Worm (Caenorhabditis elegans) whole organism, young adult: ENCODE data around the gene ZK688.7.

Source experiments
- C06A6.2 ChIP-seq: fragments of 200-800 bp; sonication (Bioruptor generic); conservative IDR thresholded peaks from 2 replicates; pipeline ENCODE4 v1.3.6; 2022; ENCODE audit warnings: missing genetic modification characterization, missing compliant biosample characterization
- F10E7.11 ChIP-seq: sonication (generic microtip); optimal IDR thresholded peaks from 2 replicates; lab custom pipeline; 2017; ENCODE audit warnings: mild to moderate bottlenecking, missing genetic modification characterization, moderate library complexity, missing compliant biosample characterization
- F22D6.2 ChIP-seq: sonication (generic microtip); optimal IDR thresholded peaks from 2 replicates; lab custom pipeline; 2016; ENCODE audit warnings: mild to moderate bottlenecking, missing genetic modification characterization, missing compliant biosample characterization
- F33H1.4 ChIP-seq: fragments of 200-800 bp; sonication (Bioruptor generic); IDR thresholded peaks from 2 replicates; pipeline ENCODE4 v1.3.6; 2022; ENCODE audit warnings: missing genetic modification reagents, missing genetic modification characterization, missing compliant biosample characterization
- F57C9.4 ChIP-seq: sonication (generic microtip); optimal IDR thresholded peaks from 2 replicates; lab custom pipeline; 2017; ENCODE audit warnings: mild to moderate bottlenecking, missing genetic modification characterization, missing compliant biosample characterization
- K11D2.4 ChIP-seq: fragments of 200-800 bp; sonication (Bioruptor generic); IDR thresholded peaks from 2 replicates; pipeline ENCODE4 v1.3.6; 2022; ENCODE audit warnings: missing genetic modification reagents, missing genetic modification characterization, missing compliant biosample characterization
- K12H6.12 ChIP-seq: fragments of 200-800 bp; sonication (Bioruptor generic); optimal IDR thresholded peaks from 2 replicates; lab custom pipeline; 2018; ENCODE audit warnings: mild to moderate bottlenecking, missing genetic modification characterization, missing compliant biosample characterization
- T07F8.4 ChIP-seq: sonication (generic microtip); optimal IDR thresholded peaks from 2 replicates; lab custom pipeline; 2016; ENCODE audit warnings: mild to moderate bottlenecking, missing genetic modification characterization, moderate library complexity, missing compliant biosample characterization
- Y53F4B.3 ChIP-seq: fragments of 200-800 bp; sonication (Bioruptor generic); IDR thresholded peaks from 2 replicates; pipeline ENCODE4 v1.3.6; 2022; ENCODE audit warnings: missing genetic modification reagents, missing genetic modification characterization, missing compliant biosample characterization
- Y95B8A.8 ChIP-seq: fragments of 200-800 bp; sonication (Bioruptor generic); IDR thresholded peaks from 2 replicates; pipeline ENCODE4 v1.3.6; 2022; ENCODE audit warnings: missing genetic modification reagents, missing genetic modification characterization, missing compliant biosample characterization
- ZK185.1 ChIP-seq: sonication (generic microtip); optimal IDR thresholded peaks from 2 replicates; lab custom pipeline; 2016; ENCODE audit warnings: mild to moderate bottlenecking, missing genetic modification characterization, missing compliant biosample characterization; ENCODE audit not compliant: poor library complexity, severe bottlenecking
- akir-1 ChIP-seq: fragments of 200-800 bp; sonication (Bioruptor generic); optimal IDR thresholded peaks from 2 replicates; lab custom pipeline; 2018; ENCODE audit warnings: mild to moderate bottlenecking, missing genetic modification characterization, moderate library complexity, missing compliant biosample characterization
- aptf-3 ChIP-seq: fragments of 200-800 bp; sonication (Bioruptor generic); IDR thresholded peaks from 2 replicates; pipeline ENCODE4 v1.3.6; 2022; ENCODE audit warnings: missing genetic modification characterization, missing compliant biosample characterization
- atf-7 ChIP-seq: sonication (generic microtip); optimal IDR thresholded peaks from 2 replicates; lab custom pipeline; 2017; ENCODE audit warnings: mild to moderate bottlenecking, missing genetic modification characterization, missing compliant biosample characterization
- attf-5 ChIP-seq: fragments of 200-800 bp; sonication (Bioruptor generic); optimal IDR thresholded peaks from 2 replicates; lab custom pipeline; 2018; ENCODE audit warnings: mild to moderate bottlenecking, missing genetic modification characterization, missing compliant biosample characterization
- bed-1 ChIP-seq: fragments of 200-800 bp; sonication (Bioruptor generic); IDR thresholded peaks from 2 replicates; pipeline ENCODE4 v1.3.6; 2022; ENCODE audit warnings: missing genetic modification reagents, missing genetic modification characterization, missing compliant biosample characterization
- cebp-1 ChIP-seq, 2 experiments: fragments of 200-800 bp in 1 of 2; sonication (Bioruptor generic) in 1 of 2; sonication (generic microtip) in 1 of 2; IDR thresholded peaks in 1 of 2; optimal IDR thresholded peaks in 1 of 2; 2 replicates each; pipeline versions ENCODE4 v1.3.6 to Lab custom; 2017 to 2022; ENCODE audit warnings: missing compliant biosample characterization in 2 of 2, missing genetic modification characterization in 2 of 2, mild to moderate bottlenecking in 1 of 2, missing genetic modification reagents in 1 of 2, moderate library complexity in 1 of 2
- cebp-2 ChIP-seq: fragments of 200-800 bp; sonication (Bioruptor generic); IDR thresholded peaks from 2 replicates; pipeline ENCODE4 v1.3.6; 2022; ENCODE audit warnings: missing genetic modification characterization, missing compliant biosample characterization
- ceh-100 ChIP-seq: fragments of 200-800 bp; sonication (Bioruptor generic); IDR thresholded peaks from 2 replicates; pipeline ENCODE4 v1.3.6; 2022; ENCODE audit warnings: missing genetic modification reagents, missing genetic modification characterization, missing compliant biosample characterization
- ceh-58 ChIP-seq: fragments of 200-800 bp; sonication (Bioruptor generic); IDR thresholded peaks from 2 replicates; pipeline ENCODE4 v1.3.6; 2022; ENCODE audit warnings: missing genetic modification characterization, missing compliant biosample characterization
- die-1 ChIP-seq: sonication (generic microtip); optimal IDR thresholded peaks from 2 replicates; lab custom pipeline; 2016; ENCODE audit warnings: missing genotype, mild to moderate bottlenecking, missing genetic modification characterization, missing compliant biosample characterization
- ekl-4 ChIP-seq: fragments of 200-800 bp; sonication (Bioruptor generic); IDR thresholded peaks from 2 replicates; pipeline ENCODE4 v1.3.6; 2022; ENCODE audit warnings: missing genetic modification reagents, missing genetic modification characterization, missing compliant biosample characterization
- fkh-3 ChIP-seq: sonication (generic microtip); optimal IDR thresholded peaks from 2 replicates; lab custom pipeline; 2016; ENCODE audit warnings: mild to moderate bottlenecking, missing genetic modification characterization, missing compliant biosample characterization
- hlh-26 ChIP-seq: fragments of 200-800 bp; sonication (Bioruptor generic); conservative IDR thresholded peaks from 2 replicates; pipeline ENCODE4 v1.3.6; 2022; ENCODE audit warnings: missing genetic modification reagents, missing genetic modification characterization, missing compliant biosample characterization
- hsf-1 ChIP-seq: fragments of 200-800 bp; sonication (Bioruptor generic); IDR thresholded peaks from 2 replicates; pipeline ENCODE4 v1.3.6; 2022; ENCODE audit warnings: missing genetic modification reagents, missing genetic modification characterization, missing compliant biosample characterization
- lin-26 ChIP-seq: fragments of 200-800 bp; sonication (Bioruptor generic); IDR thresholded peaks from 2 replicates; pipeline ENCODE4 v1.3.6; 2022; ENCODE audit warnings: missing genetic modification reagents, missing genetic modification characterization, missing compliant biosample characterization
- lin-54 ChIP-seq: fragments of 200-800 bp; sonication (Bioruptor generic); optimal IDR thresholded peaks from 2 replicates; lab custom pipeline; 2018; ENCODE audit warnings: mild to moderate bottlenecking, missing genetic modification characterization, missing compliant biosample characterization
- lir-1 ChIP-seq: fragments of 200-800 bp; sonication (Bioruptor generic); conservative IDR thresholded peaks from 2 replicates; pipeline ENCODE4 v1.3.6; 2022; ENCODE audit warnings: missing genetic modification reagents, missing genetic modification characterization, missing compliant biosample characterization
- lsl-1 ChIP-seq: fragments of 200-800 bp; sonication (Bioruptor generic); optimal IDR thresholded peaks from 2 replicates; lab custom pipeline; 2018; ENCODE audit warnings: mild to moderate bottlenecking, missing genetic modification characterization, moderate library complexity, missing compliant biosample characterization
- lsy-27 ChIP-seq: sonication (generic microtip); optimal IDR thresholded peaks from 2 replicates; lab custom pipeline; 2017; ENCODE audit warnings: missing genetic modification characterization, mild to moderate bottlenecking, missing compliant biosample characterization, antibody characterized with exemption, missing genotype, borderline replicate concordance; ENCODE audit not compliant: insufficient read depth
- madf-10 ChIP-seq: sonication (generic microtip); optimal IDR thresholded peaks from 2 replicates; lab custom pipeline; 2016; ENCODE audit warnings: mild to moderate bottlenecking, missing genetic modification characterization, missing compliant biosample characterization
- madf-8 ChIP-seq: fragments of 200-800 bp; sonication (Bioruptor generic); conservative IDR thresholded peaks from 2 replicates; pipeline ENCODE4 v1.3.6; 2022; ENCODE audit warnings: missing genetic modification reagents, missing genetic modification characterization, missing compliant biosample characterization
- mes-4 ChIP-seq: sonication (generic microtip); optimal IDR thresholded peaks from 2 replicates; lab custom pipeline; 2016; ENCODE audit warnings: missing genotype, missing genetic modification characterization, missing compliant biosample characterization
- nfyb-1 ChIP-seq: fragments of 200-800 bp; sonication (Bioruptor generic); IDR thresholded peaks from 2 replicates; pipeline ENCODE4 v1.3.6; 2022; ENCODE audit warnings: missing genetic modification reagents, missing genetic modification characterization, missing compliant biosample characterization
- pbrm-1 ChIP-seq: fragments of 200-800 bp; sonication (Bioruptor generic); IDR thresholded peaks from 2 replicates; pipeline ENCODE4 v1.3.6; 2022; ENCODE audit warnings: missing genetic modification reagents, missing genetic modification characterization, missing compliant biosample characterization
- snpc-1.3 ChIP-seq: sonication (generic microtip); optimal IDR thresholded peaks from 2 replicates; lab custom pipeline; 2017; ENCODE audit warnings: missing genetic modification characterization, mild to moderate bottlenecking, missing compliant biosample characterization, antibody characterized with exemption, moderate library complexity, missing genotype, missing genetic modification reagents; ENCODE audit not compliant: insufficient read depth
- somi-1 ChIP-seq: fragments of 200-800 bp; sonication (Bioruptor generic); optimal IDR thresholded peaks from 2 replicates; lab custom pipeline; 2018; ENCODE audit warnings: mild to moderate bottlenecking, missing genetic modification characterization, missing compliant biosample characterization
- sptf-2 ChIP-seq: fragments of 200-800 bp; sonication (Bioruptor generic); optimal IDR thresholded peaks from 2 replicates; lab custom pipeline; 2018; ENCODE audit warnings: mild to moderate bottlenecking, missing genetic modification characterization, missing compliant biosample characterization
- tbp1 ChIP-seq: fragments of 200-800 bp; sonication (Bioruptor generic); optimal IDR thresholded peaks from 2 replicates; lab custom pipeline; 2018; ENCODE audit warnings: mild to moderate bottlenecking, missing genetic modification characterization, missing compliant biosample characterization
- tbx-9 ChIP-seq: sonication (generic microtip); optimal IDR thresholded peaks from 2 replicates; lab custom pipeline; 2016; ENCODE audit warnings: borderline replicate concordance, missing genetic modification characterization, inconsistent platforms, missing compliant biosample characterization
- ztf-22 ChIP-seq: fragments of 200-800 bp; sonication (Bioruptor generic); optimal IDR thresholded peaks from 2 replicates; lab custom pipeline; 2018; ENCODE audit warnings: mild to moderate bottlenecking, missing genetic modification characterization, moderate library complexity, missing compliant biosample characterization
- ztf-25 ChIP-seq: fragments of 200-800 bp; sonication (Bioruptor generic); IDR thresholded peaks from 2 replicates; pipeline ENCODE4 v1.3.6; 2022; ENCODE audit warnings: missing genetic modification reagents, missing genetic modification characterization, missing compliant biosample characterization
- ztf-3 ChIP-seq: fragments of 200-800 bp; sonication (Bioruptor generic); optimal IDR thresholded peaks from 2 replicates; lab custom pipeline; 2018; ENCODE audit warnings: mild to moderate bottlenecking, missing genetic modification characterization, missing compliant biosample characterization

ZK688.7 gene

DNA sequence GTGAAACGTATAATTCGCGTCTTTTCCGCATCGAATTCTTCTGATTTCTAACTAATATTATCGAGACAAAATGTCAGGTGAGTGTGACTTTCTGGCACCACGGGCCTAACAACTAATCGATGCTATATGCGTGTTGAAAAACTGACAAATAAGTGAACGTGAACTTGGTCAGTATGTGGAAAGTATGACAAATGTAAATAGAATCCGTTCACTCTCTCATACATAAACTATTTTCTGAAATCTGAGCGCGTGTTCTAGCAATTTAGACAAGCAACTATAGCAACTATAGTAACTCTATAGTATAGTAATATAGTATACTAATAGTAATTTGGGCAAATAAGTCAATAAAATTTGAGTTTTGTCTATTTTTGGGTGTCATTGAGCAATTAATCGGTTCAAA lies 19.1 kb downstream of the ZK688.7 start:
- TF ChIP-seq cebp-1 (GFP tag; IDR thresholded peaks at IDR 0.05; lab: Robert Waterston, UW) = no peak
- no peak for TF ChIP-seq cebp-1 (tag; optimal IDR thresholded peaks at IDR 0.05; lab: Kevin White, UChicago)
- TF ChIP-seq lsl-1 (GFP tag; lab: Kevin White, UChicago) = no peak
- TF ChIP-seq F10E7.11 (tag; lab: Kevin White, UChicago) = no peak
- no peak for TF ChIP-seq tbx-9 (tag; lab: Kevin White, UChicago)
- TF ChIP-seq K11D2.4 (GFP tag; lab: Robert Waterston, UW) = no peak
- no peak for TF ChIP-seq akir-1 (GFP tag; lab: Kevin White, UChicago)
- TF ChIP-seq tbp1 = no peak
- TF ChIP-seq ztf-22 (GFP tag; lab: Kevin White, UChicago) = no peak
- TF ChIP-seq aptf-3 (GFP tag; lab: Robert Waterston, UW) = no peak
- no peak for TF ChIP-seq ZK185.1
- no peak for TF ChIP-seq lsy-27 (tag; lab: Kevin White, UChicago)
- no peak for TF ChIP-seq F22D6.2 (tag; lab: Kevin White, UChicago)
- TF ChIP-seq ztf-25 (GFP tag; lab: Robert Waterston, UW) = no peak
- TF ChIP-seq Y95B8A.8 (GFP tag; lab: Robert Waterston, UW) = no peak
- TF ChIP-seq fkh-3 (tag; lab: Kevin White, UChicago) = no peak
- TF ChIP-seq pbrm-1 (GFP tag; lab: Robert Waterston, UW) = no peak
- no peak for TF ChIP-seq attf-5 (GFP tag; lab: Kevin White, UChicago)
- no peak for TF ChIP-seq bed-1 (GFP tag; lab: Robert Waterston, UW)
- no peak for TF ChIP-seq snpc-1.3 (tag; lab: Kevin White, UChicago)

DNA sequence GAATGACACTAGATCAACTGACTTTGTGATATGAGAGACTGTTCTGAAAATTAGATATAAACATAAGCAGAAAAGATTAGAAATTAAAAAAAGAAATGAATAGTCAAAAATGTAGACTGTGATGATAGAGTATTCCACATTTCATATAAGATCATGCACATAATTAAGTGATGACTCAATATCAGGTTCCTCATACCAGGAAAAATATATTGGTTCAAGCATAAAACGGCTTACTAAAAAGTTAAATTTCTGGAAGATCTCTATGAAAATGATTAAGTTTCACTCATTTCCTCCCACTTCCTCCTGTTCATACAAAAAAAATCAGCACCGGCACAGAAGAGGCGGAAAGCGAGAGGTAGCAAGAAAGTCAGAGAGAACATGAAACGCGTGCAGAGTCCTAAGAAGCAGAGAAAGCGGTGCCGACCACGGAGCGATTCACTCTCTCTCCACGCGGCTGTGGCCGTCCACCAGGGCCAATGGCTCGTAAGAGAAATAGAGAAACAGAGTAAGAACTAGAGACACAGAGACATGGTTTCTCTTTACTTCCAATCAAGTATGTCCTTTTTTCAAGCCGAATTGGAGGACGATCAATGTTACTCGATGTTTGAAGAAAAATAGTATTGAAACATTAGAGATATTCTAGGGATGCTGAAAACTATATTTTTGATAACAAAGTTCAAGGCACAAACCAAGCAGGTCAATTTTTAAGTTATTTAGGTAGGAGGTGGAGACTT lies 19.7 kb downstream of the ZK688.7 start, which contains the start of the genes ZK688.5 and fahd-1:
TSS of gene ZK688.5 (minus strand) at position 51 of the 734 bp plus-strand sequence.
TSS of gene fahd-1 (plus strand) at position 684 of the 734 bp plus-strand sequence.
- TF ChIP-seq tbx-9 (tag; lab: Kevin White, UChicago) (no peak), nfyb-1 (peak; percentile 66; the same call in 1 of the 2 replicates), cebp-2 (GFP tag; lab: Robert Waterston, UW) (no peak), Y53F4B.3 (GFP tag; lab: Robert Waterston, UW) (no peak), lir-1 (GFP tag; lab: Robert Waterston, UW) (no peak), ztf-22 (GFP tag; lab: Kevin White, UChicago) (no peak), madf-8 (no peak), pbrm-1 (GFP tag; lab: Robert Waterston, UW) (0 out of 2 replicates have a peak, but pooled peaks have one; percentile 26), F10E7.11 (tag; lab: Kevin White, UChicago) (no peak), Y95B8A.8 (GFP tag; lab: Robert Waterston, UW) (no peak), ceh-58 (GFP tag; lab: Robert Waterston, UW) (no peak), lsl-1 (GFP tag; lab: Kevin White, UChicago) (no peak), die-1 (tag; lab: Kevin White, UChicago) (no peak), atf-7 (tag; lab: Kevin White, UChicago) (no peak), sptf-2 (GFP tag; lab: Kevin White, UChicago) (no peak), T07F8.4 (tag; lab: Kevin White, UChicago) (no peak), ekl-4 (GFP tag; lab: Robert Waterston, UW) (no peak), bed-1 (GFP tag; lab: Robert Waterston, UW) (no peak), hlh-26 (GFP tag; lab: Robert Waterston, UW) (no peak), lin-54 (GFP tag; lab: Kevin White, UChicago) (peak; percentile 7), F57C9.4 (no peak), snpc-1.3 (tag; lab: Kevin White, UChicago) (no peak), madf-10 (peak; percentile 14), mes-4 (tag; lab: Kevin White, UChicago) (no peak), lsy-27 (tag; lab: Kevin White, UChicago) (peak; percentile 71), C06A6.2 (0 out of 2 replicates have a peak, but pooled peaks have one; percentile 35), somi-1 (GFP tag; lab: Kevin White, UChicago) (peak; percentile 43), K12H6.12 (tag; lab: Kevin White, UChicago) (peak; percentile 34), hsf-1 (GFP tag; lab: Robert Waterston, UW) (no peak), F33H1.4 (GFP tag; lab: Robert Waterston, UW) (no peak), lin-26 (0 out of 2 replicates have a peak, but pooled peaks have one; percentile 25), ceh-100 (GFP tag; lab: Robert Waterston, UW) (no peak), ztf-3 (GFP tag; lab: Kevin White, UChicago) (no peak)
